Worm (Caenorhabditis elegans): ENCODE data around the gene nhr-65.

DNA sequence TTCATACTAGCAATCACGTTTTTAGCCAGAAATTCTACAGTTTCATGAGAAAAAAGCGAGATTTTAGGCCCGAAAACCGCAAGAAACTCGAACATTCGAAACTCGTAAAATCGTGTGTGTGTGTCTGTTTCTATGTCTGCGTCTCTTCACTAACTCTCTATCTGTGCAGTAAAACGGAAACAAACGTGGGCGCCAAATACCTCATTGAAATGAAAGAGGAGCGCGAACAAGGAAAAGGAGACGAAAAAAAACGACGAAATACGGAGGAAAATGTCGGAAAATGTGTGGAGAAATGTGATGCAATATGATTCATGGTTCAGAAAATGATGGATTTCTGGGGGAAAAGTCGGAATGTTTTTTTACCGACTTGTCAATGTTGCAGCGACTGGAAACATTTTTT lies 29.4 kb downstream of the nhr-65 start:
- TF ChIP-seq dao-5 (tag; optimal IDR thresholded peaks at IDR 0.05) (no peak), W03F9.2 (tag; optimal IDR thresholded peaks at IDR 0.05) (no peak), him-1 (tag; optimal IDR thresholded peaks at IDR 0.05) (no peak)
